Worm (Caenorhabditis elegans) whole organism, midembryonic: ENCODE results near the gene hrpu-2.

Experiments used
- flt-1 ChIP-seq: fragments of 200-800 bp; sonication (Bioruptor generic); IDR thresholded peaks from 2 replicates; pipeline ENCODE4 v1.3.6; 2022; ENCODE audit warnings: missing genetic modification characterization, missing compliant biosample characterization
- ref-1 ChIP-seq: fragments of 200-800 bp; sonication (Bioruptor generic); conservative IDR thresholded peaks from 2 replicates; pipeline ENCODE4 v1.3.6; 2022; ENCODE audit warnings: missing genetic modification reagents, missing genetic modification characterization, missing compliant biosample characterization
- tab-1 ChIP-seq: fragments of 200-800 bp; sonication (Bioruptor generic); IDR thresholded peaks from 2 replicates; pipeline ENCODE4 v1.3.6; 2022; ENCODE audit warnings: missing genetic modification characterization, missing compliant biosample characterization
- ztf-23 ChIP-seq: fragments of 200-800 bp; sonication (Bioruptor generic); IDR thresholded peaks from 2 replicates; pipeline ENCODE4 v1.3.6; 2022; ENCODE audit warnings: missing genetic modification reagents, missing genetic modification characterization, missing compliant biosample characterization

ce11 chrIV:2223144-2223543, 45.4 kb downstream of the hrpu-2 start:
- TF ChIP-seq ref-1 (GFP tag; lab: Robert Waterston, UW) (no peak), ztf-23 (GFP tag; lab: Robert Waterston, UW) (no peak), flt-1 (no peak), tab-1 (GFP tag; lab: Robert Waterston, UW) (no peak)
